Worm (Caenorhabditis elegans) whole organism, late embryonic: Measurements from ENCODE around the gene Y51H7C.1.
A peak's percentile ranks its signal among the peaks of the same experiment; 100 is the strongest.

ENCODE experiments used
- C08G9.2 ChIP-seq: sonication (generic microtip); optimal IDR thresholded peaks from 2 replicates; lab custom pipeline; 2016; ENCODE audit warnings: mild to moderate bottlenecking, missing genetic modification characterization, moderate library complexity, missing compliant biosample characterization
- F13H6.1 ChIP-seq: sonication (generic microtip); optimal IDR thresholded peaks from 2 replicates; lab custom pipeline; 2016; ENCODE audit warnings: missing genetic modification characterization, missing compliant biosample characterization
- K02D7.2 ChIP-seq: sonication (generic microtip); optimal IDR thresholded peaks from 2 replicates; lab custom pipeline; 2017; ENCODE audit warnings: mild to moderate bottlenecking, missing genetic modification characterization, missing compliant biosample characterization
- T23F11.4 ChIP-seq: fragments of 200-800 bp; sonication (Bioruptor generic); optimal IDR thresholded peaks from 2 replicates; lab custom pipeline; 2018; ENCODE audit warnings: mild to moderate bottlenecking, missing genetic modification characterization, missing compliant biosample characterization
- Y22D7AL.16 ChIP-seq: sonication (generic microtip); optimal IDR thresholded peaks from 2 replicates; lab custom pipeline; 2016; ENCODE audit warnings: missing genetic modification characterization, missing compliant biosample characterization
- ceh-18 ChIP-seq: sonication (generic microtip); optimal IDR thresholded peaks from 2 replicates; lab custom pipeline; 2016; ENCODE audit warnings: missing genetic modification characterization, missing compliant biosample characterization
- ceh-19 ChIP-seq: fragments of 200-800 bp; sonication (Bioruptor generic); optimal IDR thresholded peaks from 2 replicates; lab custom pipeline; 2018; ENCODE audit warnings: mild to moderate bottlenecking, missing genetic modification characterization, missing compliant biosample characterization
- ceh-24 ChIP-seq: sonication (generic microtip); optimal IDR thresholded peaks from 2 replicates; lab custom pipeline; 2016; ENCODE audit warnings: mild to moderate bottlenecking, missing genetic modification characterization, missing compliant biosample characterization
- ceh-34 ChIP-seq: sonication (generic microtip); optimal IDR thresholded peaks from 2 replicates; lab custom pipeline; 2016; ENCODE audit warnings: mild to moderate bottlenecking, missing genetic modification characterization, missing compliant biosample characterization
- ceh-45 ChIP-seq: fragments of 200-800 bp; sonication (Bioruptor generic); IDR thresholded peaks from 2 replicates; pipeline ENCODE4 v1.3.6; 2022; ENCODE audit warnings: missing genetic modification reagents, missing genetic modification characterization, missing compliant biosample characterization
- ceh-48 ChIP-seq: sonication (generic microtip); optimal IDR thresholded peaks from 2 replicates; lab custom pipeline; 2016; ENCODE audit warnings: missing genetic modification characterization, inconsistent platforms, missing compliant biosample characterization
- ceh-6 ChIP-seq: fragments of 200-800 bp; sonication (Bioruptor generic); optimal IDR thresholded peaks from 2 replicates; lab custom pipeline; 2018; ENCODE audit warnings: mild to moderate bottlenecking, missing genetic modification characterization, missing compliant biosample characterization
- che-1 ChIP-seq: sonication (generic microtip); optimal IDR thresholded peaks from 2 replicates; lab custom pipeline; 2016; ENCODE audit warnings: mild to moderate bottlenecking, missing genetic modification characterization, missing compliant biosample characterization
- dmd-4 ChIP-seq: sonication (generic microtip); optimal IDR thresholded peaks from 2 replicates; lab custom pipeline; 2016; ENCODE audit warnings: borderline replicate concordance, missing genetic modification characterization, missing compliant biosample characterization
- dve-1 ChIP-seq: sonication (generic microtip); optimal IDR thresholded peaks from 2 replicates; lab custom pipeline; 2017; ENCODE audit warnings: antibody characterized with exemption, mild to moderate bottlenecking, missing genetic modification characterization, missing compliant biosample characterization
- elt-2 ChIP-seq: sonication (generic microtip); optimal IDR thresholded peaks from 2 replicates; lab custom pipeline; 2016; ENCODE audit warnings: missing genetic modification reagents, missing genetic modification characterization, missing compliant biosample characterization
- ets-4 ChIP-seq: sonication (generic microtip); optimal IDR thresholded peaks from 2 replicates; lab custom pipeline; 2016; ENCODE audit warnings: missing genetic modification characterization, missing compliant biosample characterization
- eyg-1 ChIP-seq: sonication (generic microtip); optimal IDR thresholded peaks from 2 replicates; lab custom pipeline; 2016; ENCODE audit warnings: missing genotype, missing genetic modification characterization, missing compliant biosample characterization
- fax-1 ChIP-seq: sonication (generic microtip); optimal IDR thresholded peaks from 2 replicates; lab custom pipeline; 2016; ENCODE audit warnings: missing genotype, missing genetic modification characterization, missing compliant biosample characterization
- fkh-10 ChIP-seq: fragments of 150-350 bp; optimal IDR thresholded peaks from 2 replicates; lab custom pipeline; 2014; ENCODE audit warnings: missing biosample characterization, missing genetic modification reagents, missing genetic modification characterization
- fkh-6 ChIP-seq: sonication (generic microtip); optimal IDR thresholded peaks from 2 replicates; lab custom pipeline; 2016; ENCODE audit warnings: missing genetic modification characterization, missing compliant biosample characterization
- gmeb-2 ChIP-seq: sonication (generic microtip); optimal IDR thresholded peaks from 2 replicates; lab custom pipeline; 2016; ENCODE audit warnings: missing genetic modification characterization, inconsistent platforms, missing compliant biosample characterization
- hlh-13 ChIP-seq: fragments of 200-800 bp; sonication (Bioruptor generic); optimal IDR thresholded peaks from 2 replicates; lab custom pipeline; 2018; ENCODE audit warnings: mild to moderate bottlenecking, missing genetic modification characterization, missing compliant biosample characterization
- hlh-6 ChIP-seq: sonication (generic microtip); optimal IDR thresholded peaks from 2 replicates; lab custom pipeline; 2016; ENCODE audit warnings: missing genotype, missing genetic modification characterization, missing compliant biosample characterization
- hlh-8 ChIP-seq: sonication (generic microtip); optimal IDR thresholded peaks from 2 replicates; lab custom pipeline; 2016; ENCODE audit warnings: missing genotype, missing genetic modification characterization, missing compliant biosample characterization
- lin-11 ChIP-seq: fragments of 200-800 bp; sonication (Bioruptor generic); optimal IDR thresholded peaks from 2 replicates; lab custom pipeline; 2018; ENCODE audit warnings: mild to moderate bottlenecking, missing genetic modification characterization, missing compliant biosample characterization
- mec-3 ChIP-seq: sonication (generic microtip); optimal IDR thresholded peaks from 2 replicates; lab custom pipeline; 2016; ENCODE audit warnings: borderline replicate concordance, missing genetic modification characterization, missing compliant biosample characterization
- pag-3 ChIP-seq: sonication (generic microtip); optimal IDR thresholded peaks from 2 replicates; lab custom pipeline; 2016; ENCODE audit warnings: missing compliant biosample characterization, missing genetic modification characterization, borderline replicate concordance
- pat-9 ChIP-seq: fragments of 200-800 bp; sonication (Bioruptor generic); optimal IDR thresholded peaks from 2 replicates; lab custom pipeline; 2018; ENCODE audit warnings: mild to moderate bottlenecking, missing genetic modification characterization, moderate library complexity, missing compliant biosample characterization
- pax-1 ChIP-seq: fragments of 150-350 bp; optimal IDR thresholded peaks from 2 replicates; lab custom pipeline; 2014; ENCODE audit warnings: missing biosample characterization, missing genetic modification characterization
- pha-4 ChIP-seq: fragments of 150-350 bp; optimal IDR thresholded peaks from 2 replicates; lab custom pipeline; 2018; ENCODE audit warnings: missing biosample characterization, missing genetic modification reagents, missing genetic modification characterization
- ref-2 ChIP-seq: sonication (generic microtip); optimal IDR thresholded peaks from 2 replicates; lab custom pipeline; 2016; ENCODE audit warnings: missing genetic modification characterization, missing compliant biosample characterization
- rnt-1 ChIP-seq: sonication (generic microtip); optimal IDR thresholded peaks from 2 replicates; lab custom pipeline; 2016; ENCODE audit warnings: missing genetic modification characterization, missing compliant biosample characterization
- sdc-2 ChIP-seq: sonication (generic microtip); optimal IDR thresholded peaks from 2 replicates; lab custom pipeline; 2016; ENCODE audit warnings: missing genotype, missing genetic modification characterization, missing compliant biosample characterization
- sox-4 ChIP-seq: sonication (generic microtip); optimal IDR thresholded peaks from 2 replicates; lab custom pipeline; 2017; ENCODE audit warnings: mild to moderate bottlenecking, missing genetic modification characterization, inconsistent platforms, missing compliant biosample characterization
- tbx-7 ChIP-seq: sonication (generic microtip); optimal IDR thresholded peaks from 2 replicates; lab custom pipeline; 2016; ENCODE audit warnings: missing genotype, missing genetic modification characterization, missing compliant biosample characterization
- ttx-3 ChIP-seq: sonication (generic microtip); optimal IDR thresholded peaks from 2 replicates; lab custom pipeline; 2016; ENCODE audit warnings: missing genetic modification reagents, missing genetic modification characterization, missing compliant biosample characterization
- unc-3 ChIP-seq, 2 experiments: fragments of 200-800 bp in 1 of 2; sonication (Bioruptor generic) in 1 of 2; sonication (generic microtip) in 1 of 2; conservative IDR thresholded peaks in 1 of 2; optimal IDR thresholded peaks in 1 of 2; 2 replicates each; pipeline versions ENCODE4 v1.3.6 to Lab custom; 2016 to 2022; ENCODE audit warnings: missing compliant biosample characterization in 2 of 2, missing genetic modification characterization in 2 of 2, missing genetic modification reagents in 1 of 2
- unc-86 ChIP-seq: sonication (generic microtip); optimal IDR thresholded peaks from 2 replicates; lab custom pipeline; 2016; ENCODE audit warnings: missing genetic modification characterization, missing compliant biosample characterization
- zip-5 ChIP-seq: sonication (generic microtip); optimal IDR thresholded peaks from 2 replicates; lab custom pipeline; 2016; ENCODE audit warnings: missing genetic modification characterization, missing compliant biosample characterization
- ztf-16 ChIP-seq: sonication (generic microtip); optimal IDR thresholded peaks from 2 replicates; lab custom pipeline; 2017; ENCODE audit warnings: missing genetic modification characterization, missing compliant biosample characterization

Gene Y51H7C.1

ce11 chrII:1475328-1475727 lies 7.8 kb downstream of the Y51H7C.1 start:
- TF ChIP-seq elt-2 (tag; lab: Kevin White, UChicago) (peak; percentile 85), ceh-19 (GFP tag; lab: Kevin White, UChicago) (no peak), che-1 (tag; lab: Kevin White, UChicago) (no peak), ceh-6 (GFP tag; lab: Kevin White, UChicago) (no peak)

ce11 chrII:1476016-1476415 lies 8.5 kb downstream of the Y51H7C.1 start:
- TF ChIP-seq ceh-18 (tag; lab: Kevin White, UChicago) (no peak), sdc-2 (tag; lab: Kevin White, UChicago) (no peak), ceh-24 (tag; lab: Kevin White, UChicago) (no peak), ceh-45 (GFP tag; lab: Robert Waterston, UW) (no peak), hlh-13 (GFP tag; lab: Kevin White, UChicago) (no peak), pag-3 (tag; lab: Kevin White, UChicago) (no peak), dmd-4 (tag; lab: Kevin White, UChicago) (no peak), gmeb-2 (tag; lab: Kevin White, UChicago) (no peak), unc-3 (GFP tag; conservative IDR thresholded peaks at IDR 0.05; lab: Robert Waterston, UW) (no peak), unc-3 (tag; optimal IDR thresholded peaks at IDR 0.05; lab: Kevin White, UChicago) (no peak), ref-2 (tag; lab: Kevin White, UChicago) (no peak), ceh-34 (tag; lab: Kevin White, UChicago) (no peak), lin-11 (tag; lab: Kevin White, UChicago) (no peak), ets-4 (no peak), K02D7.2 (no peak), pax-1 (no peak), unc-86 (tag; lab: Kevin White, UChicago) (no peak), fax-1 (tag; lab: Kevin White, UChicago) (no peak), hlh-8 (tag; lab: Kevin White, UChicago) (no peak)

- TF ChIP-seq pat-9 (no peak), mec-3 (tag; lab: Kevin White, UChicago) (no peak), eyg-1 (tag; lab: Kevin White, UChicago) (no peak), ztf-16 (no peak), zip-5 (tag; lab: Kevin White, UChicago) (no peak), rnt-1 (no peak), ceh-48 (tag; lab: Kevin White, UChicago) (no peak), pha-4 (tag; lab: Kevin White, UChicago) (no peak)
Measured at ce11 chrII:1477295-1477694, 9.8 kb downstream of the Y51H7C.1 start.

- no peak for TF ChIP-seq fkh-6 (tag; lab: Kevin White, UChicago)
- TF ChIP-seq che-1 (tag; lab: Kevin White, UChicago): no peak
- TF ChIP-seq ceh-19 (GFP tag; lab: Kevin White, UChicago): no peak
- no peak for TF ChIP-seq tbx-7 (tag; lab: Kevin White, UChicago)
- TF ChIP-seq hlh-13 (GFP tag; lab: Kevin White, UChicago): no peak
- no peak for TF ChIP-seq eyg-1 (tag; lab: Kevin White, UChicago)
- TF ChIP-seq mec-3 (tag; lab: Kevin White, UChicago): no peak
- TF ChIP-seq F13H6.1 (tag; lab: Kevin White, UChicago): no peak
- no peak for TF ChIP-seq rnt-1
- TF ChIP-seq C08G9.2 (tag; lab: Kevin White, UChicago): no peak
- TF ChIP-seq sdc-2 (tag; lab: Kevin White, UChicago): no peak
- TF ChIP-seq hlh-6 (tag; lab: Kevin White, UChicago): no peak
- no peak for TF ChIP-seq hlh-8 (tag; lab: Kevin White, UChicago)
- TF ChIP-seq Y22D7AL.16 (tag; lab: Kevin White, UChicago): no peak
- TF ChIP-seq T23F11.4: no peak
- TF ChIP-seq dve-1 (tag; lab: Kevin White, UChicago): no peak
- no peak for TF ChIP-seq sox-4 (tag; lab: Kevin White, UChicago)
- no peak for TF ChIP-seq ceh-24 (tag; lab: Kevin White, UChicago)
- TF ChIP-seq fkh-10: no peak
- TF ChIP-seq ttx-3 (tag; lab: Kevin White, UChicago): no peak
Measured at ce11 chrII:1477975-1478374, 10.4 kb downstream of the Y51H7C.1 start.
